Fruit fly (Drosophila melanogaster) whole organism, adult: Measurements from ENCODE around the gene CG13050.

Source experiments
- CG11617 ChIP-seq: fragments of 200-800 bp; sonication (Bioruptor generic); optimal IDR thresholded peaks from 2 replicates; lab custom pipeline; 2017; ENCODE audit warnings: mild to moderate bottlenecking, missing biosample characterization, missing genetic modification reagents, missing genetic modification characterization
- CG1620 ChIP-seq: fragments of 200-800 bp; sonication (Bioruptor generic); optimal IDR thresholded peaks from 2 replicates; lab custom pipeline; 2016; ENCODE audit warnings: missing biosample characterization, missing genetic modification characterization
- CG33017 ChIP-seq: fragments of 200-800 bp; sonication (Bioruptor generic); optimal IDR thresholded peaks from 2 replicates; lab custom pipeline; 2018; ENCODE audit warnings: missing biosample characterization, mild to moderate bottlenecking, missing genetic modification characterization, moderate library complexity
- CG5204 ChIP-seq: fragments of 200-800 bp; sonication (Bioruptor generic); optimal IDR thresholded peaks from 2 replicates; lab custom pipeline; 2016; ENCODE audit warnings: missing biosample characterization, missing genetic modification characterization
- Clk ChIP-seq: fragments of 200-800 bp; sonication (Bioruptor generic); optimal IDR thresholded peaks from 2 replicates; lab custom pipeline; 2017; ENCODE audit warnings: missing biosample characterization, missing genetic modification characterization
- Crg-1 ChIP-seq: fragments of 200-800 bp; sonication (Bioruptor generic); optimal IDR thresholded peaks from 2 replicates; lab custom pipeline; 2016; ENCODE audit warnings: missing biosample characterization, missing genetic modification characterization
- bab1 ChIP-seq: fragments of 200-800 bp; sonication (Bioruptor generic); optimal IDR thresholded peaks from 3 replicates; lab custom pipeline; 2019; ENCODE audit warnings: missing biosample characterization, mild to moderate bottlenecking, missing genetic modification characterization, moderate library complexity
- cnc ChIP-seq, 2 experiments: fragments of >200 bp; optimal IDR thresholded peaks; 2 replicates each; lab custom pipeline; 2017
- ovo ChIP-seq: fragments of 200-800 bp; sonication (Bioruptor generic); optimal IDR thresholded peaks from 2 replicates; lab custom pipeline; 2016; ENCODE audit warnings: missing biosample characterization, missing genetic modification characterization
- pad ChIP-seq: fragments of 200-800 bp; sonication (Bioruptor generic); optimal IDR thresholded peaks from 3 replicates; lab custom pipeline; 2017; ENCODE audit warnings: missing biosample characterization, missing genetic modification characterization, mild to moderate bottlenecking, moderate library complexity, missing genetic modification reagents

dm6 chr3L:16263043-16263442 lies 16.0 kb downstream of the CG13050 start, which contains the start of gene CG13070:
- TF ChIP-seq CG5204 (GFP tag; lab: Kevin White, UChicago) (no peak), Crg-1 (GFP tag; lab: Kevin White, UChicago) (no peak), CG33017 (tag; lab: Kevin White, UChicago) (no peak), ovo (GFP tag; lab: Kevin White, UChicago) (no peak), cnc (optimal IDR thresholded peaks at IDR 0.05; lab: Kevin White, UChicago) (no peak), Clk (GFP tag; lab: Kevin White, UChicago) (no peak), pad (GFP tag; lab: Kevin White, UChicago) (no peak), CG1620 (GFP tag; lab: Kevin White, UChicago) (no peak), CG11617 (GFP tag; lab: Kevin White, UChicago) (no peak), bab1 (no peak)
